Fruit fly (Drosophila melanogaster) whole organism, prepupa: ENCODE data around the gene CG43149.

ENCODE experiments used
- Blimp-1 ChIP-seq: fragments of 200-800 bp; sonication (Bioruptor generic); optimal IDR thresholded peaks from 3 replicates; lab custom pipeline; 2017; ENCODE audit warnings: missing biosample characterization, missing genetic modification characterization, mild to moderate bottlenecking, moderate library complexity, missing genetic modification reagents
- CG10631 ChIP-seq: fragments of 200-800 bp; sonication (Bioruptor generic); optimal IDR thresholded peaks from 2 replicates; lab custom pipeline; 2016; ENCODE audit warnings: missing biosample characterization, missing genetic modification characterization
- CG11294 ChIP-seq: fragments of 200-800 bp; sonication (Bioruptor generic); IDR thresholded peaks from 2 replicates; pipeline ENCODE4 v1.3.6; 2022; ENCODE audit warnings: missing biosample characterization, missing genetic modification characterization
- CG11762 ChIP-seq: fragments of 200-800 bp; sonication (Bioruptor generic); optimal IDR thresholded peaks from 3 replicates; lab custom pipeline; 2016; ENCODE audit warnings: missing biosample characterization, missing genetic modification characterization; ENCODE audit not compliant: insufficient read depth
- CG15336 ChIP-seq: fragments of 200-800 bp; sonication (Bioruptor generic); IDR thresholded peaks from 2 replicates; pipeline ENCODE4 v1.3.6; 2022; ENCODE audit warnings: missing biosample characterization, missing genetic modification characterization
- CG1621 ChIP-seq: fragments of 200-800 bp; sonication (Bioruptor generic); optimal IDR thresholded peaks from 3 replicates; lab custom pipeline; 2018; ENCODE audit warnings: missing biosample characterization, mild to moderate bottlenecking, missing genetic modification characterization
- CG16779 ChIP-seq: fragments of 200-800 bp; sonication (Bioruptor generic); optimal IDR thresholded peaks from 3 replicates; lab custom pipeline; 2017; ENCODE audit warnings: missing biosample characterization, mild to moderate bottlenecking, missing genetic modification characterization
- CG3032 ChIP-seq: fragments of 200-800 bp; optimal IDR thresholded peaks from 2 replicates; lab custom pipeline; 2019; ENCODE audit warnings: missing biosample characterization, mild to moderate bottlenecking, missing genetic modification characterization, moderate library complexity
- CG34406 ChIP-seq: fragments of 200-800 bp; sonication (Bioruptor generic); optimal IDR thresholded peaks from 3 replicates; lab custom pipeline; 2016; ENCODE audit warnings: missing biosample characterization, missing genetic modification characterization
- CG3919 ChIP-seq: fragments of 200-800 bp; sonication (Bioruptor generic); optimal IDR thresholded peaks from 3 replicates; lab custom pipeline; 2016; ENCODE audit warnings: missing biosample characterization, missing genetic modification characterization
- CG4318 ChIP-seq: fragments of 200-800 bp; sonication (Bioruptor generic); optimal IDR thresholded peaks from 3 replicates; lab custom pipeline; 2017; ENCODE audit warnings: missing biosample characterization, mild to moderate bottlenecking, missing genetic modification characterization
- CG6276 ChIP-seq: fragments of 200-800 bp; sonication (Bioruptor generic); optimal IDR thresholded peaks from 2 replicates; lab custom pipeline; 2017; ENCODE audit warnings: missing biosample characterization, mild to moderate bottlenecking, missing genetic modification characterization
- CG6792 ChIP-seq: fragments of 200-800 bp; sonication (Bioruptor generic); optimal IDR thresholded peaks from 3 replicates; lab custom pipeline; 2016; ENCODE audit warnings: missing biosample characterization, missing genetic modification characterization
- CG6808 ChIP-seq: fragments of 200-800 bp; sonication (Bioruptor generic); optimal IDR thresholded peaks from 3 replicates; lab custom pipeline; 2017; ENCODE audit warnings: missing biosample characterization, missing genetic modification characterization, mild to moderate bottlenecking, moderate library complexity, missing genetic modification reagents
- CG6854 ChIP-seq: fragments of 200-800 bp; sonication (Bioruptor generic); optimal IDR thresholded peaks from 2 replicates; lab custom pipeline; 2017; ENCODE audit warnings: missing biosample characterization, mild to moderate bottlenecking, missing genetic modification characterization
- CG7368 ChIP-seq: fragments of 200-800 bp; sonication (Bioruptor generic); optimal IDR thresholded peaks from 3 replicates; lab custom pipeline; 2016; ENCODE audit warnings: missing biosample characterization, missing genetic modification characterization
- CG8119 ChIP-seq: fragments of 200-800 bp; sonication (Bioruptor generic); IDR thresholded peaks from 3 replicates; pipeline ENCODE4 v1.3.6; 2022; ENCODE audit warnings: missing biosample characterization, missing genetic modification characterization
- CG8632 ChIP-seq: fragments of 200-800 bp; sonication (Bioruptor generic); optimal IDR thresholded peaks from 3 replicates; lab custom pipeline; 2016; ENCODE audit warnings: missing biosample characterization, missing genetic modification characterization
- CG9139 ChIP-seq: fragments of 200-800 bp; sonication (Bioruptor generic); optimal IDR thresholded peaks from 3 replicates; lab custom pipeline; 2017; ENCODE audit warnings: missing biosample characterization, mild to moderate bottlenecking, missing genetic modification characterization
- Eip75B ChIP-seq: fragments of 200-800 bp; sonication (Bioruptor generic); optimal IDR thresholded peaks from 3 replicates; lab custom pipeline; 2016; ENCODE audit warnings: missing biosample characterization, missing genetic modification characterization
- Eip78C ChIP-seq: fragments of 200-800 bp; sonication (Bioruptor generic); peaks from one replicate; lab custom pipeline; 2016; ENCODE audit warnings: missing biosample characterization, missing genetic modification characterization
- Eip93F ChIP-seq: fragments of 200-800 bp; sonication (Bioruptor generic); optimal IDR thresholded peaks from 2 replicates; lab custom pipeline; 2016; ENCODE audit warnings: missing biosample characterization, mild to moderate bottlenecking, missing genetic modification characterization
- Ets21C ChIP-seq: fragments of 200-800 bp; sonication (Bioruptor generic); optimal IDR thresholded peaks from 3 replicates; lab custom pipeline; 2016; ENCODE audit warnings: missing biosample characterization, missing genetic modification characterization
- Ets96B ChIP-seq: fragments of 200-800 bp; optimal IDR thresholded peaks from 2 replicates; lab custom pipeline; 2019; ENCODE audit warnings: missing biosample characterization, mild to moderate bottlenecking, missing genetic modification characterization, moderate library complexity
- Gug ChIP-seq: fragments of 200-800 bp; sonication (Bioruptor generic); IDR thresholded peaks from 2 replicates; pipeline ENCODE4 v1.3.6; 2022; ENCODE audit warnings: missing biosample characterization, missing genetic modification characterization
- Hr38 ChIP-seq: sonication (Bioruptor generic); optimal IDR thresholded peaks from 2 replicates; lab custom pipeline; 2016; ENCODE audit warnings: missing biosample characterization, missing genetic modification characterization
- Hr39 ChIP-seq: fragments of 200-800 bp; sonication (Bioruptor generic); optimal IDR thresholded peaks from 2 replicates; lab custom pipeline; 2016; ENCODE audit warnings: missing biosample characterization, missing genetic modification characterization
- Met ChIP-seq: fragments of 200-800 bp; sonication (Bioruptor generic); optimal IDR thresholded peaks from 3 replicates; lab custom pipeline; 2016; ENCODE audit warnings: missing biosample characterization, missing genetic modification characterization
- OdsH ChIP-seq: fragments of 200-800 bp; sonication (Bioruptor generic); optimal IDR thresholded peaks from 3 replicates; lab custom pipeline; 2016; ENCODE audit warnings: missing biosample characterization, missing genetic modification characterization
- Smox ChIP-seq: fragments of 200-800 bp; sonication (Bioruptor generic); optimal IDR thresholded peaks from 3 replicates; lab custom pipeline; 2016; ENCODE audit warnings: missing biosample characterization, missing genetic modification characterization
- Sox102F ChIP-seq: fragments of 200-800 bp; sonication (Bioruptor generic); optimal IDR thresholded peaks from 2 replicates; lab custom pipeline; 2016; ENCODE audit warnings: missing biosample characterization, mild to moderate bottlenecking, missing genetic modification characterization
- Sox14 ChIP-seq: fragments of 200-800 bp; sonication (Bioruptor generic); optimal IDR thresholded peaks from 3 replicates; lab custom pipeline; 2016; ENCODE audit warnings: missing biosample characterization, missing genetic modification characterization
- Sox15 ChIP-seq: fragments of 200-800 bp; sonication (Bioruptor generic); optimal IDR thresholded peaks from 3 replicates; lab custom pipeline; 2016; ENCODE audit warnings: missing biosample characterization, missing genetic modification characterization
- cyc ChIP-seq: fragments of 200-800 bp; sonication (Bioruptor generic); optimal IDR thresholded peaks from 3 replicates; lab custom pipeline; 2016; ENCODE audit warnings: missing biosample characterization, missing genetic modification characterization
- dac ChIP-seq: fragments of 200-800 bp; sonication (Bioruptor generic); optimal IDR thresholded peaks from 2 replicates; lab custom pipeline; 2017; ENCODE audit warnings: missing biosample characterization, mild to moderate bottlenecking, missing genetic modification characterization
- dsx ChIP-seq: fragments of 200-800 bp; optimal IDR thresholded peaks from 3 replicates; lab custom pipeline; 2019; ENCODE audit warnings: missing biosample characterization, mild to moderate bottlenecking, missing genetic modification characterization, moderate library complexity; ENCODE audit not compliant: poor library complexity, severe bottlenecking
- esn ChIP-seq: fragments of 200-800 bp; sonication (Bioruptor generic); optimal IDR thresholded peaks from 2 replicates; lab custom pipeline; 2016; ENCODE audit warnings: missing biosample characterization, mild to moderate bottlenecking, missing genetic modification characterization, moderate library complexity
- fd59A ChIP-seq: fragments of 200-800 bp; sonication (Bioruptor generic); optimal IDR thresholded peaks from 2 replicates; lab custom pipeline; 2017; ENCODE audit warnings: missing biosample characterization, mild to moderate bottlenecking, missing genetic modification characterization, missing genetic modification reagents
- fkh ChIP-seq: fragments of 200-800 bp; sonication (Bioruptor generic); optimal IDR thresholded peaks from 3 replicates; lab custom pipeline; 2017; ENCODE audit warnings: missing biosample characterization, mild to moderate bottlenecking, missing genetic modification characterization, moderate library complexity
- lz ChIP-seq: fragments of 200-800 bp; sonication (Bioruptor generic); optimal IDR thresholded peaks from 3 replicates; lab custom pipeline; 2016; ENCODE audit warnings: missing biosample characterization, missing genetic modification characterization
- pdm3 ChIP-seq: fragments of 200-800 bp; sonication (Bioruptor generic); optimal IDR thresholded peaks from 3 replicates; lab custom pipeline; 2016; ENCODE audit warnings: missing biosample characterization, missing genetic modification characterization
- spab ChIP-seq: fragments of 200-800 bp; sonication (Bioruptor generic); optimal IDR thresholded peaks from 2 replicates; lab custom pipeline; 2017; ENCODE audit warnings: missing biosample characterization, mild to moderate bottlenecking, missing genetic modification characterization, missing genetic modification reagents
- ss ChIP-seq, 2 experiments: fragments of 200-800 bp; sonication (Bioruptor generic); optimal IDR thresholded peaks; 2 replicates in 1 of 2; 3 replicates in 1 of 2; lab custom pipeline; 2017 to 2018; ENCODE audit warnings: mild to moderate bottlenecking in 2 of 2, missing biosample characterization in 2 of 2, missing genetic modification characterization in 2 of 2, moderate library complexity in 1 of 2
- svp ChIP-seq: fragments of 200-800 bp; sonication (Bioruptor generic); peaks from one replicate; lab custom pipeline; 2016; ENCODE audit warnings: missing biosample characterization, missing genetic modification characterization
- topi ChIP-seq: fragments of 200-800 bp; sonication (Bioruptor generic); optimal IDR thresholded peaks from 3 replicates; lab custom pipeline; 2016; ENCODE audit warnings: missing biosample characterization, missing genetic modification characterization
- vri ChIP-seq: fragments of 200-800 bp; sonication (Bioruptor generic); optimal IDR thresholded peaks from 3 replicates; lab custom pipeline; 2016; ENCODE audit warnings: missing biosample characterization, mild to moderate bottlenecking, missing genetic modification characterization

The CG43149 gene

DNA sequence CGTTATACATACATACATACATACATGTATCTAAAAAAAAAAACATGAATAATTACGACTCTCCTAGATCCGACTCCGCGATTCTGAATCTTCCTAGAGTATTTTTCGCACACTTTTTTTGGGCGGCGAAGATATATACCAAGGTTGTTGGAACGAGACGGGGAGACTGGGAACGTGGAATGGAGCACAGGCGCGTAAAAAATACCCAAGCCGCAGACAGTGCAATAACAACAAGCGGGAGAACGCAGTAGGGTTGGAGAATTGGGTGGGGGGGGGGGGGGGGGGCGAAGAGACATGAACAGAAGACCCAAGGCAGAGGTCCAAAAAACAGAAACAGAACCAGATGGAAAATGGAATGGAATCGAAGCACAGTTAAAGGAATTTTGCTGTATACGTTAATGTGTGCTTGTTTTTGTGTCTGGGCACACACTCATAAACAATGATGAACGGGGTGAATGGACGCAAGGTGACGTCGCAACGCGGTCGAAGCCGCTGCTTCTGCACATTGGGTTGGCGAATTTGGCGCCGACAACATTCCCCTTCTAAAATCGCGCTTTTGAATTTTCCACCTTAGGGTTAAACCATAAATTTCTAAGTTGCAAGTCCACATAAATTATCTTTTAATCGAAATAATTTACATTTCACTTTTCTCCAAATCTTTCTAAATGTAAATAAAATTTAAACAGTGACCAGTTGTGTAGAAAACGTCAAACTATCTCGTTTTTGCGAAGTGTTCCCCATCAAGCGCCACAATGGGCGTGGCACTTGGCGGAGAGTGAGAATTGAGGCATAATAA lies 19.0 kb upstream of the CG43149 start (continued):
- TF ChIP-seq CG11762 (peak; percentile 20), Gug (GFP tag; lab: Robert Waterston, UW) (no peak; the same call in 1 of the 2 replicates), esn (GFP tag; lab: Kevin White, UChicago) (peak; percentile 73), topi (GFP tag; lab: Kevin White, UChicago) (peak; percentile 84), Smox (GFP tag; lab: Kevin White, UChicago) (peak; percentile 70), CG3032 (peak; percentile 74), fd59A (GFP tag; lab: Kevin White, UChicago) (peak; percentile 76), CG9139 (GFP tag; lab: Kevin White, UChicago) (no peak), svp (peak; percentile 86), CG11294 (no peak), CG16779 (tag; lab: Kevin White, UChicago) (peak; percentile 27), Sox102F (GFP tag; lab: Kevin White, UChicago) (peak; percentile 84), CG10631 (GFP tag; lab: Kevin White, UChicago) (peak; percentile 31), dsx (peak; percentile 55), fkh (no peak), Ets96B (peak; percentile 73), Ets21C (GFP tag; lab: Kevin White, UChicago) (peak; percentile 47), CG1621 (tag; lab: Kevin White, UChicago) (peak; percentile 18), CG6276 (peak; percentile 7), cyc (GFP tag; lab: Kevin White, UChicago) (peak; percentile 71)

DNA sequence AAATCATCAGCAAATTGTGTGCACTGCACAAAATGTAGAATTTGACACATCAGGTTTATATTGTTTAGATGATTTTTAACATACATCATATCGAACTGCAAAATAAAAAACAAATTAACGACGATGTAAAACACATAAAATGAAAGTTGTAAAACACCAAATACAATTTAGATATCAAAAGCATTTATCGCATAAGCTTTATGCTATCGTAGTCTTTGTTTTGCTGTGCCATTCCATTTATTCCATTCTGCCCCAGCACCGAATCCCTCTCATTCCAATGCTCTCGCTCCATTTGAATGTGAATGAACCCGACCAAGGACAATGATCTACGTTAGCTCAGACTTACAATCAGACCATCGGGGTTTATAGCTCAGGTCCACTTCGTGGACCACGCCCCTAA lies 16.7 kb upstream of the CG43149 start:
- TF ChIP-seq Sox15 (GFP tag; lab: Kevin White, UChicago): no peak
- no peak for TF ChIP-seq dac (GFP tag; lab: Kevin White, UChicago)
- peak in 1 of 2 experiments; percentile 2 for TF ChIP-seq ss (GFP tag; optimal IDR thresholded peaks at IDR 0.05; lab: Kevin White, UChicago)
- no peak for TF ChIP-seq CG11762
- no peak for TF ChIP-seq CG6276
- TF ChIP-seq fkh: no peak
- no peak for TF ChIP-seq vri
- no peak for TF ChIP-seq CG8119 (GFP tag; lab: Robert Waterston, UW)
- TF ChIP-seq esn (GFP tag; lab: Kevin White, UChicago): no peak
- TF ChIP-seq CG3919: peak; percentile 3
- TF ChIP-seq CG34406 (GFP tag; lab: Kevin White, UChicago): peak; percentile 4
- TF ChIP-seq CG9139 (GFP tag; lab: Kevin White, UChicago): no peak
- TF ChIP-seq Blimp-1 (GFP tag; lab: Kevin White, UChicago): no peak
- peak; percentile 23 for TF ChIP-seq Sox14 (GFP tag; lab: Kevin White, UChicago)
- no peak for TF ChIP-seq CG6808
- TF ChIP-seq Eip93F (GFP tag; lab: Kevin White, UChicago): no peak
- peak; percentile 21 for TF ChIP-seq spab (GFP tag; lab: Kevin White, UChicago)
- TF ChIP-seq OdsH: peak; percentile 37
- peak; percentile 10 for TF ChIP-seq pdm3
- TF ChIP-seq CG8632 (GFP tag; lab: Kevin White, UChicago): no peak
- peak; percentile 23 for TF ChIP-seq Met (GFP tag; lab: Kevin White, UChicago)
- TF ChIP-seq lz (GFP tag; lab: Kevin White, UChicago): no peak
- no peak for TF ChIP-seq CG3032
- no peak for TF ChIP-seq CG11294
- TF ChIP-seq CG1621 (tag; lab: Kevin White, UChicago): no peak
- peak; percentile 70 for TF ChIP-seq svp
- TF ChIP-seq dsx: peak; percentile 7
- TF ChIP-seq CG10631 (GFP tag; lab: Kevin White, UChicago): peak; percentile 12
- TF ChIP-seq CG6854 (GFP tag; lab: Kevin White, UChicago): no peak
- peak; percentile 63 for TF ChIP-seq Ets96B
- TF ChIP-seq Sox102F (GFP tag; lab: Kevin White, UChicago): no peak
- no peak for TF ChIP-seq CG4318 (GFP tag; lab: Kevin White, UChicago)
- TF ChIP-seq topi (GFP tag; lab: Kevin White, UChicago): peak; percentile 45
- no peak for TF ChIP-seq Hr39 (GFP tag; lab: Kevin White, UChicago)
- no peak for TF ChIP-seq Hr38 (GFP tag; lab: Kevin White, UChicago)
- peak; percentile 79 for TF ChIP-seq Eip78C (GFP tag; lab: Kevin White, UChicago)
- no peak for TF ChIP-seq Ets21C (GFP tag; lab: Kevin White, UChicago)
- no peak for TF ChIP-seq CG15336
- TF ChIP-seq Eip75B (GFP tag; lab: Kevin White, UChicago): peak; percentile 25
- TF ChIP-seq CG7368 (GFP tag; lab: Kevin White, UChicago): no peak
- TF ChIP-seq Gug (GFP tag; lab: Robert Waterston, UW): no peak
- TF ChIP-seq CG6792 (GFP tag; lab: Kevin White, UChicago): no peak
